Worm (Caenorhabditis elegans) whole organism, L4 larva: ENCODE results near the gene phlp-2.

Experiments used
- F10B5.3 ChIP-seq: sonication (generic microtip); optimal IDR thresholded peaks from 2 replicates; lab custom pipeline; 2016; ENCODE audit warnings: mild to moderate bottlenecking, missing genetic modification characterization, missing compliant biosample characterization
- F37D6.2 ChIP-seq: sonication (generic microtip); optimal IDR thresholded peaks from 2 replicates; lab custom pipeline; 2016; ENCODE audit warnings: mild to moderate bottlenecking, missing genetic modification characterization, missing compliant biosample characterization
- F44E2.7 ChIP-seq: fragments of 200-800 bp; sonication (Bioruptor generic); IDR thresholded peaks from 2 replicates; pipeline ENCODE4 v2.1.2; 2022; ENCODE audit warnings: missing genetic modification characterization, missing compliant biosample characterization
- F49E8.2 ChIP-seq: sonication (generic microtip); optimal IDR thresholded peaks from 2 replicates; lab custom pipeline; 2016; ENCODE audit warnings: missing compliant biosample characterization, mild to moderate bottlenecking, missing genetic modification characterization, borderline replicate concordance
- R02D3.7 ChIP-seq: fragments of 150-350 bp; sonication (generic microtip); optimal IDR thresholded peaks from 3 replicates; lab custom pipeline; 2014; ENCODE audit warnings: missing biosample characterization, missing genetic modification characterization
- T20F7.1 ChIP-seq: fragments of 200-800 bp; sonication (Bioruptor generic); optimal IDR thresholded peaks from 2 replicates; lab custom pipeline; 2018; ENCODE audit warnings: mild to moderate bottlenecking, missing genetic modification characterization, missing compliant biosample characterization
- Y105C5A.15 ChIP-seq: fragments of 200-800 bp; sonication (Bioruptor generic); IDR thresholded peaks from 2 replicates; pipeline ENCODE4 v1.3.6; 2022; ENCODE audit warnings: missing genetic modification characterization, missing compliant biosample characterization
- Y48G9A.11 ChIP-seq: fragments of 200-800 bp; sonication (Bioruptor generic); IDR thresholded peaks from 2 replicates; pipeline ENCODE4 v1.3.6; 2022; ENCODE audit warnings: missing genetic modification reagents, missing genetic modification characterization, missing compliant biosample characterization
- Y5F2A.4 ChIP-seq: fragments of 200-800 bp; sonication (Bioruptor generic); optimal IDR thresholded peaks from 2 replicates; lab custom pipeline; 2018; ENCODE audit warnings: mild to moderate bottlenecking, missing genetic modification characterization, missing compliant biosample characterization
- Y75B8A.6 ChIP-seq: fragments of 200-800 bp; sonication (Bioruptor generic); IDR thresholded peaks from 2 replicates; pipeline ENCODE4 v1.3.6; 2022; ENCODE audit warnings: missing genetic modification reagents, missing genetic modification characterization, missing compliant biosample characterization
- aha-1 ChIP-seq: fragments of 150-350 bp; peaks from one replicate; lab custom pipeline; 2014; ENCODE audit warnings: missing biosample characterization, missing genetic modification characterization
- arid-1 ChIP-seq: fragments of 200-800 bp; sonication (Bioruptor generic); conservative IDR thresholded peaks from 2 replicates; pipeline ENCODE4 v1.3.6; 2022; ENCODE audit warnings: missing genetic modification reagents, missing genetic modification characterization, missing compliant biosample characterization
- ceh-28 ChIP-seq: fragments of 150-350 bp; optimal IDR thresholded peaks from 2 replicates; lab custom pipeline; 2014; ENCODE audit warnings: missing biosample characterization, missing genetic modification reagents, missing genetic modification characterization
- ceh-32 ChIP-seq: sonication (generic microtip); optimal IDR thresholded peaks from 2 replicates; lab custom pipeline; 2016; ENCODE audit warnings: mild to moderate bottlenecking, missing genetic modification characterization, missing compliant biosample characterization; ENCODE audit not compliant: poor library complexity
- ceh-62 ChIP-seq: sonication (generic microtip); optimal IDR thresholded peaks from 2 replicates; lab custom pipeline; 2017; ENCODE audit warnings: missing biosample characterization, missing genetic modification characterization
- ceh-82 ChIP-seq: sonication (generic microtip); optimal IDR thresholded peaks from 2 replicates; lab custom pipeline; 2017; ENCODE audit warnings: missing biosample characterization, missing genetic modification characterization
- ctbp-1 ChIP-seq: fragments of 200-800 bp; sonication (Bioruptor generic); IDR thresholded peaks from 2 replicates; pipeline ENCODE4 v1.3.6; 2022; ENCODE audit warnings: missing genetic modification reagents, missing genetic modification characterization, missing compliant biosample characterization
- daf-16 ChIP-seq, 3 experiments: sonication (generic microtip); optimal IDR thresholded peaks; 2 replicates each; lab custom pipeline; 2016 to 2017; ENCODE audit warnings: missing genetic modification characterization in 3 of 3, missing genetic modification reagents in 3 of 3, mild to moderate bottlenecking in 2 of 3, missing compliant biosample characterization in 2 of 3, missing biosample characterization in 1 of 3, moderate library complexity in 1 of 3
- daf-8 ChIP-seq: fragments of 200-800 bp; sonication (Bioruptor generic); IDR thresholded peaks from 2 replicates; pipeline ENCODE4 v1.3.6; 2022; ENCODE audit warnings: missing genetic modification characterization, missing compliant biosample characterization
- dmd-8 ChIP-seq: fragments of 200-800 bp; sonication (Bioruptor generic); IDR thresholded peaks from 2 replicates; pipeline ENCODE4 v1.3.6; 2022; ENCODE audit warnings: missing genetic modification characterization, missing compliant biosample characterization
- duxl-1 ChIP-seq: sonication (generic microtip); optimal IDR thresholded peaks from 2 replicates; lab custom pipeline; 2016; ENCODE audit warnings: mild to moderate bottlenecking, missing genetic modification characterization, moderate library complexity, missing compliant biosample characterization; ENCODE audit not compliant: poor library complexity
- egl-43 ChIP-seq: fragments of 200-800 bp; sonication (Bioruptor generic); IDR thresholded peaks from 2 replicates; pipeline ENCODE4 v1.3.6; 2022; ENCODE audit warnings: missing genetic modification reagents, missing genetic modification characterization, missing compliant biosample characterization
- gei-8 ChIP-seq: fragments of 200-800 bp; sonication (Bioruptor generic); optimal IDR thresholded peaks from 2 replicates; lab custom pipeline; 2018; ENCODE audit warnings: mild to moderate bottlenecking, missing genetic modification characterization, missing compliant biosample characterization
- hif-1 ChIP-seq, 2 experiments: sonication (generic microtip); optimal IDR thresholded peaks; 2 replicates each; lab custom pipeline; 2016 to 2017; ENCODE audit warnings: missing compliant biosample characterization in 2 of 2, missing genetic modification characterization in 2 of 2, missing genetic modification reagents in 2 of 2, missing genotype in 2 of 2, mild to moderate bottlenecking in 1 of 2
- hmg-1.1 ChIP-seq: fragments of 200-800 bp; sonication (Bioruptor generic); IDR thresholded peaks from 2 replicates; pipeline ENCODE4 v1.3.6; 2022; ENCODE audit warnings: missing genetic modification reagents, missing genetic modification characterization, missing compliant biosample characterization
- jun-1 ChIP-seq: fragments of 150-350 bp; optimal IDR thresholded peaks from 2 replicates; lab custom pipeline; 2014; ENCODE audit warnings: missing biosample characterization, missing genetic modification reagents, missing genetic modification characterization
- lin-15B ChIP-seq: fragments of 150-350 bp; sonication (generic microtip); optimal IDR thresholded peaks from 3 replicates; lab custom pipeline; 2014; ENCODE audit warnings: missing biosample characterization, missing genetic modification characterization
- lsy-2 ChIP-seq, 2 experiments: fragments of 150-350 bp in 1 of 2; sonication (generic microtip) in 1 of 2; optimal IDR thresholded peaks; 2 replicates each; lab custom pipeline; 2014 to 2017; ENCODE audit warnings: missing biosample characterization in 2 of 2, missing genetic modification characterization in 2 of 2
- madf-5 ChIP-seq, 2 experiments: fragments of 200-800 bp; sonication (Bioruptor generic); IDR thresholded peaks; 2 replicates each; pipeline ENCODE4 v1.3.6; 2022; ENCODE audit warnings: missing compliant biosample characterization in 2 of 2, missing genetic modification characterization in 2 of 2
- madf-9 ChIP-seq: fragments of 200-800 bp; sonication (Bioruptor generic); conservative IDR thresholded peaks from 2 replicates; pipeline ENCODE4 v1.3.6; 2022; ENCODE audit warnings: missing genetic modification reagents, missing genetic modification characterization, missing compliant biosample characterization
- mdt-29 ChIP-seq: fragments of 200-800 bp; sonication (Bioruptor generic); IDR thresholded peaks from 2 replicates; pipeline ENCODE4 v1.3.6; 2022; ENCODE audit warnings: missing genetic modification reagents, missing genetic modification characterization, missing compliant biosample characterization
- mes-2 ChIP-seq: sonication (generic microtip); optimal IDR thresholded peaks from 2 replicates; lab custom pipeline; 2016; ENCODE audit warnings: missing genotype, mild to moderate bottlenecking, missing genetic modification characterization, missing compliant biosample characterization; ENCODE audit not compliant: poor library complexity, severe bottlenecking
- mxl-3 ChIP-seq: fragments of 200-800 bp; sonication (Bioruptor generic); optimal IDR thresholded peaks from 2 replicates; lab custom pipeline; 2018; ENCODE audit warnings: mild to moderate bottlenecking, missing genetic modification characterization, missing compliant biosample characterization
- nhr-102 ChIP-seq: sonication (generic microtip); optimal IDR thresholded peaks from 2 replicates; lab custom pipeline; 2016; ENCODE audit warnings: mild to moderate bottlenecking, missing genetic modification characterization, moderate library complexity, missing compliant biosample characterization
- nhr-237 ChIP-seq: sonication (generic microtip); optimal IDR thresholded peaks from 2 replicates; lab custom pipeline; 2017; ENCODE audit warnings: missing biosample characterization, missing genetic modification characterization
- nhr-48 ChIP-seq: sonication (generic microtip); optimal IDR thresholded peaks from 2 replicates; lab custom pipeline; 2016; ENCODE audit warnings: mild to moderate bottlenecking, missing genetic modification characterization, missing compliant biosample characterization
- nhr-6 ChIP-seq: fragments of 150-350 bp; optimal IDR thresholded peaks from 2 replicates; lab custom pipeline; 2014; ENCODE audit warnings: missing biosample characterization, missing genetic modification characterization
- nhr-76 ChIP-seq: fragments of 150-350 bp; optimal IDR thresholded peaks from 2 replicates; lab custom pipeline; 2014; ENCODE audit warnings: missing biosample characterization, missing genetic modification characterization
- pha-4 ChIP-seq, 2 experiments: fragments of 150-350 bp in 1 of 2; fragments of 200-800 bp in 1 of 2; sonication (Bioruptor generic) in 1 of 2; IDR thresholded peaks in 1 of 2; optimal IDR thresholded peaks in 1 of 2; 2 replicates each; pipeline versions ENCODE4 v1.3.6 to Lab custom; 2014 to 2022; ENCODE audit warnings: missing genetic modification characterization in 2 of 2, missing genetic modification reagents in 2 of 2, missing biosample characterization in 1 of 2, missing compliant biosample characterization in 1 of 2
- skn-1 ChIP-seq: fragments of 150-350 bp; optimal IDR thresholded peaks from 2 replicates; lab custom pipeline; 2014; ENCODE audit warnings: missing biosample characterization, missing genetic modification characterization
- snpc-1.2 ChIP-seq: fragments of 200-800 bp; sonication (Bioruptor generic); IDR thresholded peaks from 2 replicates; pipeline ENCODE4 v1.3.6; 2022; ENCODE audit warnings: missing genetic modification reagents, missing genetic modification characterization, missing compliant biosample characterization
- spr-1 ChIP-seq: sonication (generic microtip); optimal IDR thresholded peaks from 2 replicates; lab custom pipeline; 2016; ENCODE audit warnings: mild to moderate bottlenecking, missing genetic modification characterization, missing compliant biosample characterization
- tag-97 ChIP-seq: fragments of 200-800 bp; sonication (Bioruptor generic); IDR thresholded peaks from 2 replicates; pipeline ENCODE4 v1.3.6; 2022; ENCODE audit warnings: missing genetic modification characterization, missing compliant biosample characterization
- unc-39 ChIP-seq: sonication (generic microtip); optimal IDR thresholded peaks from 2 replicates; lab custom pipeline; 2017; ENCODE audit warnings: missing biosample characterization, missing genetic modification characterization
- unc-62 ChIP-seq, 3 experiments: fragments of 150-350 bp in 1 of 3; sonication (generic microtip); optimal IDR thresholded peaks in 2 of 3; peaks in 1 of 3; 1 replicate in 1 of 3; 2 replicates in 2 of 3; lab custom pipeline; 2014 to 2017; ENCODE audit warnings: missing biosample characterization in 3 of 3, missing genetic modification characterization in 3 of 3, missing genetic modification reagents in 3 of 3, missing genotype in 1 of 3
- vab-7 ChIP-seq: fragments of 200-800 bp; sonication (Bioruptor generic); IDR thresholded peaks from 2 replicates; pipeline ENCODE4 v1.3.6; 2022; ENCODE audit warnings: missing genetic modification reagents, missing genetic modification characterization, missing compliant biosample characterization
- zfp-2 ChIP-seq: sonication (generic microtip); optimal IDR thresholded peaks from 2 replicates; lab custom pipeline; 2016; ENCODE audit warnings: mild to moderate bottlenecking, missing genetic modification characterization, missing compliant biosample characterization

Gene phlp-2

DNA sequence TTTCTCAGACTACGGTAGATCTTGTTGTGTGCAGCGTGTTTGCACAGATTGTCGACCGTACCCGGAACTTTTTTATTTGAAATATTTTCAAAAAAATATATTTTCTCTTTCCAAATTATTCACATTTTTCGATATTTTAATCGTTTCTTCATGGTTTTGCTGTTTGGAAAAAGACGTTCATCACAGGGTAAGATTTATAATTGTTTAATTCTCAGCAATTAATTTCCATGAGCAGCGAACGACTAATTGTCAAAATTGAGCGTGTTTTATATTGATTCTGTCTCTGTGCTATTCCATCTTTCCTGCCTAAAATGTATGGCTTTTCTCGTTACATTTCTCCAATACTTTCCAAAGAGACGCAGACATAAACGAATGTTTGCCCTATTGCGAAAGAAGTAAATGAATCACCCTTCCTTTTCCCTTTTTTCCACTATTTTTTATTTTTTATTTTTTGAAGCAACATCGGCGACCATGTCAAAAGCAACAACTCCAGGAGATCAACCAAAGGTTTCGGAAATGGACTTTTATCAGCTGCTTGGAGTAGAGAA, 18.1 kb upstream of the phlp-2 start, which contains the start of gene dnj-16 (continued):
- TF ChIP-seq skn-1 (tag; lab: Kevin White, UChicago) (no peak), nhr-48 (no peak), daf-8 (GFP tag; lab: Robert Waterston, UW) (no peak), T20F7.1 (peak; percentile 3), Y48G9A.11 (GFP tag; lab: Robert Waterston, UW) (no peak), vab-7 (GFP tag; lab: Robert Waterston, UW) (no peak), nhr-76 (tag; lab: Kevin White, UChicago) (no peak), snpc-1.2 (GFP tag; lab: Robert Waterston, UW) (no peak), nhr-6 (tag; lab: Kevin White, UChicago) (peak; percentile 79), nhr-237 (tag; lab: Kevin White, UChicago) (no peak), mes-2 (peak; percentile 68), pha-4 (GFP tag; IDR thresholded peaks at IDR 0.05; lab: Robert Waterston, UW) (no peak), pha-4 (tag; optimal IDR thresholded peaks at IDR 0.05; lab: Kevin White, UChicago) (peak; percentile 49), gei-8 (GFP tag; lab: Kevin White, UChicago) (no peak), ctbp-1 (no peak)

DNA sequence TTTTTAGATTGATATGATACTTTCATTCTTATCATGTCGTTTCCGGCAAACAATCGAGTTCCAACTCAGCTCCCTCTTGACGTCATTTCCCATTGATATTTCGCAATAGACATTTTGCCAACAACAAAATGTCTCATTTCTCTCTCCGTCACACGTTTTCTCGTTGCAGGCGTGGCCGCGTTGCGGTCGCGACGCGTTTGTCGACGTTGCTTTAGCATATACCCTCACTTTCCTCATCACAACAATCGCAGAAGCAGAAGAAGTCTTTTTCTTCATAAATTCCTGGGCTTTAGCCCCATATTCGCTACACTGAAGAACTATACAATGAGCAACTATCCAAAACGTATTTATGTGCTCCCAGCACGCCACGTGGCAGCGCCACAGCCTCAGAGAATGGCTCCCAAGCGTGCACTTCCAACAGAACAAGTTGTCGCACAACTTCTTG, 15.6 kb upstream of the phlp-2 start, which contains the start of gene xbp-1:
Gene xbp-1 (plus strand): TSS at position 151 of the 445 bp plus-strand sequence.
- TF ChIP-seq arid-1, result no peak
- no peak for TF ChIP-seq lin-15B (tag; lab: Kevin White, UChicago)
- no peak for TF ChIP-seq madf-5 (GFP tag; IDR thresholded peaks at IDR 0.05; lab: Robert Waterston, UW)
- peak; percentile 51; the same call in 1 of the 2 replicates for TF ChIP-seq Y75B8A.6 (GFP tag; lab: Robert Waterston, UW)
- TF ChIP-seq daf-16 (GFP tag; optimal IDR thresholded peaks at IDR 0.05; lab: Kevin White, UChicago), result peak; percentile 15 to 92
- TF ChIP-seq daf-16 (tag; optimal IDR thresholded peaks at IDR 0.05; lab: Kevin White, UChicago), result peak; percentile 99
- TF ChIP-seq gei-8 (GFP tag; lab: Kevin White, UChicago), result no peak
- TF ChIP-seq egl-43 (GFP tag; lab: Robert Waterston, UW), result peak; percentile 65
- TF ChIP-seq F49E8.2, result no peak
- peak; percentile 97 for TF ChIP-seq mxl-3
- peak in 1 of 2 experiments; percentile 86 for TF ChIP-seq unc-62 (GFP tag; optimal IDR thresholded peaks at IDR 0.05 in 1 of 2; lab: Kevin White, UChicago)
- no peak for TF ChIP-seq unc-62 (tag; optimal IDR thresholded peaks at IDR 0.05; lab: Kevin White, UChicago)
- peak; percentile 30 for TF ChIP-seq spr-1
- TF ChIP-seq Y105C5A.15 (GFP tag; lab: Robert Waterston, UW), result no peak
- TF ChIP-seq ctbp-1, result peak; percentile 75; the same call in 1 of the 2 replicates
- no peak for TF ChIP-seq nhr-237 (tag; lab: Kevin White, UChicago)
- TF ChIP-seq tag-97, result no peak
- peak; percentile 82 to 94 for TF ChIP-seq lsy-2 (tag; optimal IDR thresholded peaks at IDR 0.05; lab: Kevin White, UChicago)
- no peak for TF ChIP-seq dmd-8
- no peak for TF ChIP-seq F44E2.7
- peak; percentile 93 for TF ChIP-seq jun-1 (tag; lab: Kevin White, UChicago)
- peak; percentile 49; the same call in 1 of the 2 replicates for TF ChIP-seq mdt-29 (GFP tag; lab: Robert Waterston, UW)
- no peak for TF ChIP-seq ceh-82
- TF ChIP-seq Y48G9A.11 (GFP tag; lab: Robert Waterston, UW), result no peak
- TF ChIP-seq ceh-32, result no peak
- TF ChIP-seq ceh-62 (tag; lab: Kevin White, UChicago), result no peak
- peak; percentile 64 for TF ChIP-seq F37D6.2
- TF ChIP-seq aha-1 (tag; lab: Kevin White, UChicago), result peak; percentile 99
- TF ChIP-seq hmg-1.1, result peak; percentile 75
- TF ChIP-seq zfp-2 (tag; lab: Kevin White, UChicago), result peak; percentile 49
- no peak for TF ChIP-seq unc-39 (tag; lab: Kevin White, UChicago)
- no peak for TF ChIP-seq F10B5.3 (tag; lab: Kevin White, UChicago)
- peak; percentile 82 for TF ChIP-seq madf-9 (GFP tag; lab: Robert Waterston, UW)
- TF ChIP-seq Y5F2A.4 (GFP tag; lab: Kevin White, UChicago), result no peak
- peak; percentile 68 for TF ChIP-seq nhr-102 (tag; lab: Kevin White, UChicago)
- TF ChIP-seq ceh-28 (tag; lab: Kevin White, UChicago), result no peak
- TF ChIP-seq hif-1 (tag; optimal IDR thresholded peaks at IDR 0.05; lab: Kevin White, UChicago), result peak; percentile 51 to 87
- TF ChIP-seq R02D3.7, result no peak
- TF ChIP-seq duxl-1 (tag; lab: Kevin White, UChicago), result peak; percentile 4
